Worm (Caenorhabditis elegans) whole organism, L1 larva: ENCODE data around the gene F44B9.2.
A peak's percentile ranks its signal among the peaks of the same experiment; 100 is the strongest.

ENCODE experiments used
- C16A3.4 ChIP-seq: fragments of 150-350 bp; optimal IDR thresholded peaks from 2 replicates; lab custom pipeline; 2014; ENCODE audit warnings: missing biosample characterization, missing genetic modification characterization
- C34B4.2 ChIP-seq: sonication (generic microtip); optimal IDR thresholded peaks from 2 replicates; lab custom pipeline; 2017; ENCODE audit warnings: mild to moderate bottlenecking, missing genetic modification characterization, missing compliant biosample characterization
- F16B12.6 ChIP-seq: fragments of 150-350 bp; optimal IDR thresholded peaks from 2 replicates; lab custom pipeline; 2014; ENCODE audit warnings: missing biosample characterization, missing genetic modification characterization
- Y116A8C.19 ChIP-seq: sonication (generic microtip); optimal IDR thresholded peaks from 2 replicates; lab custom pipeline; 2016; ENCODE audit warnings: missing compliant biosample characterization, missing genetic modification characterization, borderline replicate concordance
- aha-1 ChIP-seq: fragments of 150-350 bp; optimal IDR thresholded peaks from 2 replicates; lab custom pipeline; 2014; ENCODE audit warnings: missing biosample characterization, missing genetic modification characterization
- aly-2 ChIP-seq: fragments of 150-350 bp; optimal IDR thresholded peaks from 2 replicates; lab custom pipeline; 2014; ENCODE audit warnings: missing biosample characterization, missing genetic modification characterization
- ces-1 ChIP-seq: fragments of 150-350 bp; optimal IDR thresholded peaks from 2 replicates; lab custom pipeline; 2014; ENCODE audit warnings: missing biosample characterization, missing genetic modification reagents, missing genetic modification characterization
- dpl-1 ChIP-seq, 3 experiments: fragments of 150-350 bp in 2 of 3; sonication (generic microtip) in 1 of 3; optimal IDR thresholded peaks; 2 replicates each; lab custom pipeline; 2014 to 2017; ENCODE audit warnings: missing biosample characterization in 3 of 3, missing genetic modification characterization in 3 of 3, missing genetic modification reagents in 3 of 3
- egl-27 ChIP-seq, 2 experiments: fragments of 150-350 bp in 1 of 2; sonication (generic microtip); optimal IDR thresholded peaks; 3 replicates each; lab custom pipeline; 2017 to 2018; ENCODE audit warnings: missing biosample characterization in 2 of 2, missing genetic modification characterization in 2 of 2, missing genetic modification reagents in 2 of 2
- fos-1 ChIP-seq: fragments of 150-350 bp; optimal IDR thresholded peaks from 2 replicates; lab custom pipeline; 2014; ENCODE audit warnings: missing biosample characterization, missing genetic modification characterization
- grh-1 ChIP-seq: fragments of 200-800 bp; sonication (Bioruptor generic); IDR thresholded peaks from 2 replicates; pipeline ENCODE4 v1.3.6; 2022; ENCODE audit warnings: missing genetic modification reagents, missing genetic modification characterization, missing compliant biosample characterization
- hlh-17 ChIP-seq: fragments of 200-800 bp; sonication (Bioruptor generic); optimal IDR thresholded peaks from 2 replicates; lab custom pipeline; 2018; ENCODE audit warnings: missing genetic modification characterization, mild to moderate bottlenecking, missing compliant biosample characterization, moderate library complexity, borderline replicate concordance
- hpl-2 ChIP-seq: fragments of 150-350 bp; optimal IDR thresholded peaks from 2 replicates; lab custom pipeline; 2014; ENCODE audit warnings: missing biosample characterization, missing genetic modification reagents, missing genetic modification characterization
- isw-1 ChIP-seq: fragments of 200-800 bp; sonication (Bioruptor generic); IDR thresholded peaks from 2 replicates; pipeline ENCODE4 v1.3.6; 2022; ENCODE audit warnings: missing genetic modification characterization, missing compliant biosample characterization
- jun-1 ChIP-seq: fragments of 150-350 bp; optimal IDR thresholded peaks from 2 replicates; lab custom pipeline; 2014; ENCODE audit warnings: missing biosample characterization, missing genetic modification reagents, missing genetic modification characterization
- lin-13 ChIP-seq: fragments of 150-350 bp; optimal IDR thresholded peaks from 2 replicates; lab custom pipeline; 2014; ENCODE audit warnings: missing biosample characterization, missing genetic modification reagents, missing genetic modification characterization
- lin-14 ChIP-seq: fragments of 200-800 bp; sonication (Bioruptor generic); optimal IDR thresholded peaks from 2 replicates; lab custom pipeline; 2018; ENCODE audit warnings: mild to moderate bottlenecking, missing genetic modification characterization, moderate library complexity, missing compliant biosample characterization
- lin-15B ChIP-seq: fragments of 150-350 bp; sonication (generic microtip); optimal IDR thresholded peaks from 3 replicates; lab custom pipeline; 2014; ENCODE audit warnings: missing biosample characterization, missing genetic modification characterization
- lin-35 ChIP-seq, 2 experiments: fragments of 150-350 bp; optimal IDR thresholded peaks; 2 replicates each; lab custom pipeline; 2014; ENCODE audit warnings: missing biosample characterization in 2 of 2, missing genetic modification characterization in 2 of 2, missing genetic modification reagents in 2 of 2
- lin-39 ChIP-seq: fragments of 150-350 bp; optimal IDR thresholded peaks from 2 replicates; lab custom pipeline; 2014; ENCODE audit warnings: missing biosample characterization, missing genetic modification reagents, missing genetic modification characterization
- lir-3 ChIP-seq: sonication (generic microtip); optimal IDR thresholded peaks from 2 replicates; lab custom pipeline; 2016; ENCODE audit warnings: mild to moderate bottlenecking, missing genetic modification characterization, moderate library complexity, missing compliant biosample characterization; ENCODE audit not compliant: poor library complexity
- mdl-1 ChIP-seq, 2 experiments: fragments of 150-350 bp; optimal IDR thresholded peaks; 2 replicates each; lab custom pipeline; 2014 to 2017; ENCODE audit warnings: missing biosample characterization in 2 of 2, missing genetic modification characterization in 2 of 2, inconsistent platforms in 1 of 2
- mep-1 ChIP-seq: fragments of 150-350 bp; optimal IDR thresholded peaks from 2 replicates; lab custom pipeline; 2014; ENCODE audit warnings: missing biosample characterization, missing genetic modification characterization
- nhr-11 ChIP-seq: fragments of 150-350 bp; optimal IDR thresholded peaks from 2 replicates; lab custom pipeline; 2014; ENCODE audit warnings: missing biosample characterization, missing genetic modification characterization
- nhr-20 ChIP-seq: sonication (generic microtip); optimal IDR thresholded peaks from 2 replicates; lab custom pipeline; 2016; ENCODE audit warnings: mild to moderate bottlenecking, missing genetic modification characterization, missing compliant biosample characterization
- nhr-237 ChIP-seq: fragments of 150-350 bp; optimal IDR thresholded peaks from 2 replicates; lab custom pipeline; 2014; ENCODE audit warnings: missing biosample characterization, missing genetic modification characterization
- nhr-77 ChIP-seq: fragments of 150-350 bp; optimal IDR thresholded peaks from 2 replicates; lab custom pipeline; 2014; ENCODE audit warnings: missing biosample characterization, missing genetic modification characterization
- nhr-84 ChIP-seq: sonication (generic microtip); optimal IDR thresholded peaks from 2 replicates; lab custom pipeline; 2017; ENCODE audit warnings: missing biosample characterization, missing genetic modification characterization
- nhr-90 ChIP-seq: sonication (generic microtip); optimal IDR thresholded peaks from 2 replicates; lab custom pipeline; 2016; ENCODE audit warnings: mild to moderate bottlenecking, missing genetic modification characterization, missing compliant biosample characterization; ENCODE audit not compliant: poor library complexity
- pag-3 ChIP-seq: sonication (generic microtip); optimal IDR thresholded peaks from 2 replicates; lab custom pipeline; 2017; ENCODE audit warnings: missing genetic modification characterization, mild to moderate bottlenecking, missing compliant biosample characterization, antibody characterized with exemption, borderline replicate concordance; ENCODE audit not compliant: insufficient read depth
- pax-3 ChIP-seq: fragments of 200-800 bp; sonication (Bioruptor generic); optimal IDR thresholded peaks from 2 replicates; lab custom pipeline; 2018; ENCODE audit warnings: mild to moderate bottlenecking, missing genetic modification characterization, moderate library complexity, missing compliant biosample characterization
- pqm-1 ChIP-seq: sonication (generic microtip); optimal IDR thresholded peaks from 3 replicates; lab custom pipeline; 2017; ENCODE audit warnings: missing biosample characterization, missing genetic modification characterization
- rnt-1 ChIP-seq: sonication (generic microtip); optimal IDR thresholded peaks from 2 replicates; lab custom pipeline; 2016; ENCODE audit warnings: mild to moderate bottlenecking, missing genetic modification characterization, moderate library complexity, missing compliant biosample characterization
- skn-1 ChIP-seq: fragments of 150-350 bp; optimal IDR thresholded peaks from 2 replicates; lab custom pipeline; 2014; ENCODE audit warnings: missing biosample characterization, missing genetic modification characterization
- sox-4 ChIP-seq: sonication (generic microtip); optimal IDR thresholded peaks from 2 replicates; lab custom pipeline; 2016; ENCODE audit warnings: missing genetic modification characterization, missing compliant biosample characterization
- sptf-1 ChIP-seq: fragments of 150-350 bp; optimal IDR thresholded peaks from 2 replicates; lab custom pipeline; 2014; ENCODE audit warnings: missing biosample characterization, missing genetic modification characterization
- swsn-7 ChIP-seq: sonication (generic microtip); optimal IDR thresholded peaks from 2 replicates; lab custom pipeline; 2016; ENCODE audit warnings: missing genetic modification characterization, missing compliant biosample characterization
- unc-130 ChIP-seq: fragments of 150-350 bp; optimal IDR thresholded peaks from 2 replicates; lab custom pipeline; 2017; ENCODE audit warnings: missing biosample characterization, missing genetic modification characterization, inconsistent platforms
- unc-62 ChIP-seq: fragments of 150-350 bp; optimal IDR thresholded peaks from 2 replicates; lab custom pipeline; 2014; ENCODE audit warnings: missing biosample characterization, missing genetic modification reagents, missing genetic modification characterization
- unc-86 ChIP-seq: sonication (generic microtip); optimal IDR thresholded peaks from 2 replicates; lab custom pipeline; 2016; ENCODE audit warnings: missing genetic modification characterization, missing compliant biosample characterization
- vab-15 ChIP-seq: sonication (generic microtip); optimal IDR thresholded peaks from 2 replicates; lab custom pipeline; 2017; ENCODE audit warnings: missing genotype, mild to moderate bottlenecking, missing genetic modification characterization, missing compliant biosample characterization
- xbp-1 ChIP-seq: sonication (generic microtip); optimal IDR thresholded peaks from 2 replicates; lab custom pipeline; 2016; ENCODE audit warnings: missing genetic modification characterization, missing compliant biosample characterization
- zip-4 ChIP-seq: fragments of 200-800 bp; sonication (Bioruptor generic); optimal IDR thresholded peaks from 2 replicates; lab custom pipeline; 2018; ENCODE audit warnings: mild to moderate bottlenecking, missing genetic modification characterization, moderate library complexity, missing compliant biosample characterization

Gene F44B9.2

ce11 chrIII:8010260-8010822 lies 11.9 kb upstream of the F44B9.2 start, which contains the start of gene cit-1.2:
cit-1.2 (plus strand) TSS chrIII:8010772.
- no peak for TF ChIP-seq lin-39 (tag; lab: Kevin White, UChicago)
- peak; percentile 7 for TF ChIP-seq skn-1 (tag; lab: Kevin White, UChicago)
- TF ChIP-seq, all 84 proteins: peak for 1

- TF ChIP-seq aha-1, result no peak
- no peak for TF ChIP-seq lin-35 (GFP tag; optimal IDR thresholded peaks at IDR 0.05; lab: Kevin White, UChicago)
- TF ChIP-seq nhr-20 (tag; lab: Kevin White, UChicago), result no peak
- no peak for TF ChIP-seq pag-3 (tag; lab: Kevin White, UChicago)
- no peak for TF ChIP-seq unc-130 (tag; lab: Kevin White, UChicago)
- TF ChIP-seq nhr-90 (tag; lab: Kevin White, UChicago), result no peak
- no peak for TF ChIP-seq nhr-84
- no peak for TF ChIP-seq grh-1 (GFP tag; lab: Robert Waterston, UW)
- no peak for TF ChIP-seq fos-1 (tag; lab: Kevin White, UChicago)
- TF ChIP-seq pax-3 (tag; lab: Kevin White, UChicago), result no peak
- no peak for TF ChIP-seq nhr-237
- TF ChIP-seq rnt-1 (tag; lab: Kevin White, UChicago), result no peak
- TF ChIP-seq pqm-1, result no peak
- no peak for TF ChIP-seq dpl-1 (GFP tag; optimal IDR thresholded peaks at IDR 0.05; lab: Kevin White, UChicago)
- no peak for TF ChIP-seq skn-1 (tag; lab: Kevin White, UChicago)
- no peak for TF ChIP-seq unc-62
- no peak for TF ChIP-seq C16A3.4 (tag; lab: Kevin White, UChicago)
- TF ChIP-seq unc-86, result no peak
Measured at ce11 chrIII:8013582-8013981, 8.7 kb upstream of the F44B9.2 start.

DNA sequence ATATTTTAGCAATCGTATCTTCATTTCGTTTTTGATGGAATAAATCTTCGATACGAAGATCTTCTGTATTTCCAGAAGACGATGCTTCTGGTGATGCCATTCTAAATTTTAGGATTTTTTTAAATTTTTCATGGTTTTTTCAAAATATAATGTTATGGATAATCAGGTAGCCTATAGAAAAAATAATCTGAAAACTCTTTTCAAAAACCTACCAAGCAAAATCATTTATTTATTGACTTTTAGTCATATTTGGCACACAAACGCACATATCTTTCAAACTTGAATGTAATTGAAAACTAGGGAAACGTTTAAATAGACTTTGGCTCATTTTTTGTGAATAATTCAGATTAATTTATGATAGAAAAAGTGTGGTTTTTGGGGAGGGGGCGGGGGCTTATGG lies 5.8 kb upstream of the F44B9.2 start, which contains the start of gene F44B9.5:
Gene F44B9.5 (minus strand): TSS at position 101 of the 400 bp plus-strand sequence.
- TF ChIP-seq lin-15B (no peak), isw-1 (GFP tag; lab: Robert Waterston, UW) (no peak)

DNA sequence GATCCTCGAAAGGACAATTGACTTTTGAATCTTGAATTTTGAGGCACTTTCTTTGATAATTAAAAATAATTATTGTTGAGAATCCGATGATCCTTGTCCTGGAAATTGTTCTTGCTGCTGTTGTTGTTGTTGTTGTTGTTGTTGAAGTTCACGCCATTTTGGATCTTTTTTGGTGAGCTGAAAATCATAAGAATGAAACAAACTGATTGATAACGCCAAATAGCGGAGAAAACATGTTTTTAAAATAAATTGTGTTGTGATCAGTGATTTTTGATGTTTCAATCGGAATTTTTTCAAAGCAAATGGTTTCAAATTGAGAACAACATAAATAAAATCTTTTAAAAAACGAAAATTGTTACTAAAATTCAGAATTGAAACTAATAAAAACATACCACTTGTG lies 5.2 kb upstream of the F44B9.2 start:
- no peak for TF ChIP-seq nhr-84
- no peak for TF ChIP-seq swsn-7 (tag; lab: Kevin White, UChicago)
- TF ChIP-seq, all 84 proteins: peak for 0

ce11 chrIII:8020823-8021332 lies 1.4 kb upstream of the F44B9.2 start, which contains the start of gene lin-36:
lin-36 (minus strand) TSS chrIII:8020873.
- TF ChIP-seq lin-35 (GFP tag; optimal IDR thresholded peaks at IDR 0.05; lab: Kevin White, UChicago), result peak; percentile 85 to 94
- no peak for TF ChIP-seq sptf-1 (tag; lab: Kevin White, UChicago)
- TF ChIP-seq lin-14 (GFP tag; lab: Kevin White, UChicago), result peak; percentile 90
- TF ChIP-seq vab-15 (tag; lab: Kevin White, UChicago), result peak; percentile 64
- no peak for TF ChIP-seq Y116A8C.19
- TF ChIP-seq sox-4, result no peak
- TF ChIP-seq ces-1 (GFP tag; lab: Kevin White, UChicago), result no peak
- peak; percentile 62 for TF ChIP-seq nhr-77
- TF ChIP-seq F16B12.6 (tag; lab: Kevin White, UChicago), result peak; percentile 99
- peak; percentile 94 for TF ChIP-seq mep-1
- TF ChIP-seq nhr-11 (tag; lab: Kevin White, UChicago), result no peak
- TF ChIP-seq isw-1 (GFP tag; lab: Robert Waterston, UW), result peak; percentile 74
- TF ChIP-seq mdl-1 (tag; optimal IDR thresholded peaks at IDR 0.05; lab: Kevin White, UChicago), result peak in 1 of 2 experiments; percentile 64
- TF ChIP-seq nhr-20 (tag; lab: Kevin White, UChicago), result peak; percentile 76
- TF ChIP-seq xbp-1 (tag; lab: Kevin White, UChicago), result peak; percentile 79
- TF ChIP-seq pqm-1, result no peak
- TF ChIP-seq nhr-84, result no peak
- TF ChIP-seq jun-1 (tag; lab: Kevin White, UChicago), result peak; percentile 79
- TF ChIP-seq hpl-2 (GFP tag; lab: Kevin White, UChicago), result no peak
- TF ChIP-seq rnt-1 (tag; lab: Kevin White, UChicago), result peak; percentile 89
- no peak for TF ChIP-seq aly-2 (tag; lab: Kevin White, UChicago)
- TF ChIP-seq lir-3 (tag; lab: Kevin White, UChicago), result peak; percentile 69
- peak in 1 of 2 experiments; percentile 6 for TF ChIP-seq egl-27 (tag; optimal IDR thresholded peaks at IDR 0.05; lab: Kevin White, UChicago)
- TF ChIP-seq zip-4 (GFP tag; lab: Kevin White, UChicago), result peak; percentile 38
- TF ChIP-seq lin-13 (GFP tag; lab: Kevin White, UChicago), result peak; percentile 83
- peak; percentile 78 for TF ChIP-seq grh-1 (GFP tag; lab: Robert Waterston, UW)
- no peak for TF ChIP-seq C34B4.2 (tag; lab: Kevin White, UChicago)
- TF ChIP-seq hlh-17, result no peak
